Fruit fly (Drosophila melanogaster) whole organism, embryonic: ENCODE measurements around the gene CG10298.

Experiments used
- Blimp-1 ChIP-seq: fragments of 200-800 bp; sonication (Bioruptor generic); optimal IDR thresholded peaks from 3 replicates; lab custom pipeline; 2018; ENCODE audit warnings: missing biosample characterization, missing genetic modification characterization, mild to moderate bottlenecking, moderate library complexity, missing genetic modification reagents
- CG10543 ChIP-seq: fragments of 200-800 bp; sonication (Bioruptor generic); optimal IDR thresholded peaks from 3 replicates; lab custom pipeline; 2017; ENCODE audit warnings: missing biosample characterization, mild to moderate bottlenecking, missing genetic modification characterization, moderate library complexity
- CG11085 ChIP-seq: fragments of 200-800 bp; sonication (Bioruptor generic); IDR thresholded peaks from 2 replicates; pipeline ENCODE4 v1.3.6; 2022; ENCODE audit warnings: missing biosample characterization, missing genetic modification characterization
- CG11093 ChIP-seq: fragments of 200-800 bp; sonication (Bioruptor generic); IDR thresholded peaks from 3 replicates; pipeline ENCODE4 v1.3.6; 2022; ENCODE audit warnings: missing biosample characterization, missing genetic modification characterization
- CG11247 ChIP-seq: fragments of 200-800 bp; sonication (Bioruptor generic); IDR thresholded peaks from 2 replicates; pipeline ENCODE4 v1.3.6; 2022; ENCODE audit warnings: missing biosample characterization, missing genetic modification characterization
- CG12391 ChIP-seq: fragments of 200-800 bp; sonication (Bioruptor generic); optimal IDR thresholded peaks from 3 replicates; lab custom pipeline; 2018; ENCODE audit warnings: missing biosample characterization, mild to moderate bottlenecking, missing genetic modification characterization, moderate library complexity
- CG13424 ChIP-seq: fragments of 200-800 bp; sonication (Bioruptor generic); optimal IDR thresholded peaks from 2 replicates; lab custom pipeline; 2019; ENCODE audit warnings: missing biosample characterization, mild to moderate bottlenecking, missing genetic modification characterization, moderate library complexity
- CG14441 ChIP-seq: fragments of 200-800 bp; sonication (Bioruptor generic); IDR thresholded peaks from 2 replicates; pipeline ENCODE4 v1.3.6; 2022; ENCODE audit warnings: missing biosample characterization, missing genetic modification characterization
- CG16813 ChIP-seq: fragments of 200-800 bp; sonication (Bioruptor generic); IDR thresholded peaks from 3 replicates; pipeline ENCODE4 v1.3.6; 2022; ENCODE audit warnings: missing biosample characterization, missing genetic modification characterization; ENCODE audit not compliant: partially characterized antibody
- CG2199 ChIP-seq: fragments of 200-800 bp; sonication (Bioruptor generic); IDR thresholded peaks from 3 replicates; pipeline ENCODE4 v1.3.6; 2022; ENCODE audit warnings: missing biosample characterization, missing genetic modification characterization
- CG6765 ChIP-seq: fragments of 200-800 bp; sonication (Bioruptor generic); optimal IDR thresholded peaks from 3 replicates; lab custom pipeline; 2017; ENCODE audit warnings: missing biosample characterization, mild to moderate bottlenecking, missing genetic modification characterization
- CG8359 ChIP-seq: fragments of 200-800 bp; sonication (Bioruptor generic); optimal IDR thresholded peaks from 2 replicates; lab custom pipeline; 2017; ENCODE audit warnings: missing biosample characterization, mild to moderate bottlenecking, missing genetic modification characterization, borderline replicate concordance
- CG8478 ChIP-seq: fragments of >200 bp; optimal IDR thresholded peaks from 2 replicates; lab custom pipeline; 2018
- CG9817 ChIP-seq: fragments of 200-800 bp; sonication (Bioruptor generic); optimal IDR thresholded peaks from 2 replicates; lab custom pipeline; 2018; ENCODE audit warnings: missing biosample characterization, mild to moderate bottlenecking, missing genetic modification characterization, moderate library complexity
- CG9876 ChIP-seq: fragments of 200-800 bp; sonication (Bioruptor generic); optimal IDR thresholded peaks from 2 replicates; lab custom pipeline; 2016; ENCODE audit warnings: missing biosample characterization, missing genetic modification characterization
- Camta ChIP-seq: fragments of 200-800 bp; sonication (Bioruptor generic); optimal IDR thresholded peaks from 2 replicates; lab custom pipeline; 2016; ENCODE audit warnings: missing biosample characterization, missing genetic modification characterization
- Dll ChIP-seq: fragments of 200-800 bp; sonication (Bioruptor generic); IDR thresholded peaks from 4 replicates; pipeline ENCODE4 v1.3.6; 2022; ENCODE audit warnings: missing biosample characterization, missing genetic modification characterization; ENCODE audit not compliant: partially characterized antibody
- Fer3 ChIP-seq: fragments of 200-800 bp; sonication (Bioruptor generic); optimal IDR thresholded peaks from 2 replicates; lab custom pipeline; 2018; ENCODE audit warnings: missing biosample characterization, mild to moderate bottlenecking, missing genetic modification characterization, moderate library complexity
- Gsc ChIP-seq: fragments of 200-800 bp; sonication (Bioruptor generic); IDR thresholded peaks from 2 replicates; pipeline ENCODE4 v1.3.6; 2022; ENCODE audit warnings: missing biosample characterization, missing genetic modification characterization
- Hmr ChIP-seq: fragments of 200-800 bp; sonication (Bioruptor generic); optimal IDR thresholded peaks from 3 replicates; lab custom pipeline; 2017; ENCODE audit warnings: mild to moderate bottlenecking, missing biosample characterization, missing genetic modification reagents, missing genetic modification characterization
- Jarid2 ChIP-seq: fragments of 200-800 bp; sonication (Bioruptor generic); optimal IDR thresholded peaks from 3 replicates; lab custom pipeline; 2017; ENCODE audit warnings: mild to moderate bottlenecking, missing biosample characterization, missing genetic modification reagents, missing genetic modification characterization
- Lhr ChIP-seq: fragments of 200-800 bp; sonication (Bioruptor generic); optimal IDR thresholded peaks from 3 replicates; lab custom pipeline; 2017; ENCODE audit warnings: mild to moderate bottlenecking, missing biosample characterization, missing genetic modification reagents, missing genetic modification characterization
- Lim3 ChIP-seq: fragments of 200-800 bp; sonication (Bioruptor generic); IDR thresholded peaks from 2 replicates; pipeline ENCODE4 v1.3.6; 2022; ENCODE audit warnings: missing biosample characterization, missing genetic modification characterization
- Xbp1 ChIP-seq: fragments of 200-800 bp; sonication (Bioruptor generic); optimal IDR thresholded peaks from 3 replicates; lab custom pipeline; 2016; ENCODE audit warnings: missing biosample characterization, mild to moderate bottlenecking, missing genetic modification characterization
- al ChIP-seq: fragments of 200-800 bp; sonication (Bioruptor generic); IDR thresholded peaks from 2 replicates; pipeline ENCODE4 v1.3.6; 2022; ENCODE audit warnings: missing biosample characterization, missing genetic modification characterization
- bowl ChIP-seq: fragments of 200-800 bp; sonication (Bioruptor generic); IDR thresholded peaks from 2 replicates; pipeline ENCODE4 v1.3.6; 2022; ENCODE audit warnings: missing biosample characterization, missing genetic modification characterization
- caup ChIP-seq: fragments of 200-800 bp; sonication (Bioruptor generic); optimal IDR thresholded peaks from 3 replicates; lab custom pipeline; 2017; ENCODE audit warnings: missing biosample characterization, mild to moderate bottlenecking, missing genetic modification characterization, moderate library complexity; ENCODE audit not compliant: severe bottlenecking
- ci ChIP-seq: fragments of 200-800 bp; sonication (Bioruptor generic); IDR thresholded peaks from 3 replicates; pipeline ENCODE4 v1.3.6; 2022; ENCODE audit warnings: missing biosample characterization, missing genetic modification characterization
- croc ChIP-seq: fragments of 200-800 bp; sonication (Bioruptor generic); conservative IDR thresholded peaks from 3 replicates; pipeline ENCODE4 v1.3.6; 2022; ENCODE audit warnings: missing biosample characterization, missing genetic modification characterization
- crp ChIP-seq, 2 experiments: fragments of 200-800 bp; sonication (Bioruptor generic); optimal IDR thresholded peaks; 2 replicates in 1 of 2; 3 replicates in 1 of 2; lab custom pipeline; 2017; ENCODE audit warnings: missing biosample characterization in 2 of 2, missing genetic modification characterization in 2 of 2, mild to moderate bottlenecking in 1 of 2, moderate library complexity in 1 of 2
- cwo ChIP-seq: fragments of 200-800 bp; sonication (Bioruptor generic); optimal IDR thresholded peaks from 3 replicates; lab custom pipeline; 2017; ENCODE audit warnings: missing biosample characterization, missing genetic modification characterization, mild to moderate bottlenecking, moderate library complexity, missing genetic modification reagents
- eyg ChIP-seq: fragments of 200-800 bp; sonication (Bioruptor generic); optimal IDR thresholded peaks from 3 replicates; lab custom pipeline; 2016; ENCODE audit warnings: missing biosample characterization, missing genetic modification characterization
- fd102C ChIP-seq: fragments of 200-800 bp; sonication (Bioruptor generic); optimal IDR thresholded peaks from 2 replicates; lab custom pipeline; 2018; ENCODE audit warnings: missing biosample characterization, mild to moderate bottlenecking, missing genetic modification characterization, moderate library complexity
- fd96Cb ChIP-seq: fragments of 200-800 bp; sonication (Bioruptor generic); optimal IDR thresholded peaks from 2 replicates; lab custom pipeline; 2018; ENCODE audit warnings: missing biosample characterization, mild to moderate bottlenecking, missing genetic modification characterization, moderate library complexity
- insv ChIP-seq, 2 experiments: fragments of 200-800 bp; sonication (Bioruptor generic); optimal IDR thresholded peaks; 3 replicates each; lab custom pipeline; 2016 to 2018; ENCODE audit warnings: missing biosample characterization in 2 of 2, missing genetic modification characterization in 2 of 2
- ken ChIP-seq: fragments of 200-800 bp; sonication (Bioruptor generic); IDR thresholded peaks from 3 replicates; pipeline ENCODE4 v1.3.6; 2022; ENCODE audit warnings: missing biosample characterization, missing genetic modification characterization
- kni ChIP-seq: fragments of 200-800 bp; sonication (Bioruptor generic); optimal IDR thresholded peaks from 3 replicates; lab custom pipeline; 2017; ENCODE audit warnings: mild to moderate bottlenecking, missing biosample characterization, missing genetic modification reagents, missing genetic modification characterization
- pum ChIP-seq: fragments of 200-800 bp; sonication (Bioruptor generic); optimal IDR thresholded peaks from 2 replicates; lab custom pipeline; 2016; ENCODE audit warnings: missing biosample characterization, missing genetic modification characterization
- scrt ChIP-seq: fragments of 200-800 bp; sonication (Bioruptor generic); optimal IDR thresholded peaks from 2 replicates; lab custom pipeline; 2018; ENCODE audit warnings: missing biosample characterization, mild to moderate bottlenecking, missing genetic modification characterization, moderate library complexity
- slou ChIP-seq: fragments of 200-800 bp; sonication (Bioruptor generic); optimal IDR thresholded peaks from 3 replicates; lab custom pipeline; 2016; ENCODE audit warnings: missing biosample characterization, missing genetic modification characterization
- so ChIP-seq: fragments of 200-800 bp; sonication (Bioruptor generic); IDR thresholded peaks from 3 replicates; pipeline ENCODE4 v1.3.6; 2022; ENCODE audit warnings: missing biosample characterization, missing genetic modification characterization
- tgo ChIP-seq: fragments of 200-800 bp; sonication (Bioruptor generic); IDR thresholded peaks from 3 replicates; pipeline ENCODE4 v1.3.6; 2022; ENCODE audit warnings: missing biosample characterization, missing genetic modification characterization
- tio ChIP-seq: fragments of 200-800 bp; sonication (Bioruptor generic); optimal IDR thresholded peaks from 2 replicates; lab custom pipeline; 2017; ENCODE audit warnings: missing biosample characterization, missing genetic modification characterization, inconsistent platforms
- tll ChIP-seq, 2 experiments: fragments of 200-800 bp in 1 of 2; fragments of >200 bp in 1 of 2; sonication (Bioruptor generic) in 1 of 2; optimal IDR thresholded peaks; 2 replicates each; lab custom pipeline; 2017 to 2019; ENCODE audit warnings: missing biosample characterization in 2 of 2, missing genetic modification characterization in 2 of 2, mild to moderate bottlenecking in 1 of 2, moderate library complexity in 1 of 2
- trem ChIP-seq: fragments of 200-800 bp; optimal IDR thresholded peaks from 3 replicates; lab custom pipeline; 2019; ENCODE audit warnings: missing biosample characterization, mild to moderate bottlenecking, missing genetic modification characterization, moderate library complexity
- vfl ChIP-seq: fragments of 200-800 bp; sonication (Bioruptor generic); optimal IDR thresholded peaks from 2 replicates; lab custom pipeline; 2016; ENCODE audit warnings: missing biosample characterization, missing genetic modification characterization
- vvl ChIP-seq: fragments of 200-800 bp; sonication (Bioruptor generic); IDR thresholded peaks from 2 replicates; pipeline ENCODE4 v1.3.6; 2022; ENCODE audit warnings: missing biosample characterization, missing genetic modification characterization

Gene CG10298

DNA sequence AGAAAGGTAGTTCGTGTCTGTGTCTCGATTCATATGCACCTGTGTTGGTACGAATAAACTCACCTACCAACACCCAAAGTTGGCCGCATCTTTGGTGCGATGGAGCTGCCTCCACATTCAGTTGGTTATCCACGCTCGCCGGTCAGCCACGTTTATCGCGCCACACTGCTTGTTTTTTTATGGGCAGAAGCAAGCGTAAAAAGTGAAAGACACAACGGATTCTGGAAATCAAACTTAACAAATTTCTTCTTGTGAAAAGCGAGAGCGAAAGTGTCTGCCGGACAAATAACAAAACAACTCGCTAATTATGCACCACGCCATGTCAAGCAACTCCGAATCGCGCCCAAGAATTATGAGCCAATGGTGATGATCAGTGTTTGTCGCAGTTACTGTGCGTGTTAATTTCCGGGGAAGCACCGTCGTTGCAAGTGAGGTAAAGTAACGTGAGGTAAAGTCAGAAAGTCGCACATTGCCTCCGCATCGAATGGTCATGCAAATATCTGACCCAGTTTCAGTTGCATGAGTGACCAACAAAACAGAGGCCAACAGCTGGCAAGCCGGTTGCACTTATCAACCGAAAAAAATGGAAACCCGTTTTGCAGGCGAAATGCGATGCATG is 31.1 kb upstream of the CG10298 start, which contains the start of gene Osi17:
Gene Osi17, plus strand, starts transcription at position 132 of the 619 bp plus-strand sequence.
- TF ChIP-seq Jarid2 (GFP tag; lab: Kevin White, UChicago) (peak; percentile 22), Blimp-1 (GFP tag; lab: Kevin White, UChicago) (peak; percentile 99), CG11093 (GFP tag; lab: Robert Waterston, UW) (0 out of 3 replicates have a peak, but pooled peaks have one; percentile 11), ken (GFP tag; lab: Robert Waterston, UW) (0 out of 3 replicates have a peak, but pooled peaks have one; percentile 26), croc (GFP tag; lab: Robert Waterston, UW) (no peak), CG12391 (tag; lab: Kevin White, UChicago) (no peak), CG2199 (0 out of 3 replicates have a peak, but pooled peaks have one; percentile 61), insv (GFP tag; optimal IDR thresholded peaks at IDR 0.05; lab: Kevin White, UChicago) (no peak), bowl (GFP tag; lab: Robert Waterston, UW) (no peak), eyg (GFP tag; lab: Kevin White, UChicago) (no peak), tio (GFP tag; lab: Kevin White, UChicago) (no peak)

DNA sequence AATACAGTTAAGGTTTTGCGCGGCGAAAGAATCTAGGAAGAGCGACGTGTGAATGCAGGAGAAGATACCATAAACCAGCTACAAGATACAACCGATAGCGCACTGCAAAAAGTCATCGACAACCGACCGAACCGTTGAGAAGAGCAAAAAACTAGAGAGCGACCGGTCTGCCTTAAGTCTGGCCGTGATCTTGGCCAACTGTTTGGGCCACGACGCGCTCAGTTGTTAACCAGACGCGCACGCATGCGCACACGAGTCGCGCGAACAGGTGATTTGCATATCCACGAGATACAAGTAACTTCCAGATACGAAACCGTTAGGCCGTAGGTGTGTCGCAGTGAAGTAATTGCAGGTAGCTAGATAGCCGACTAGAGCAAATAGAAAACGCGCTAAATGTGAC is 27.7 kb upstream of the CG10298 start:
- TF ChIP-seq al (GFP tag; lab: Robert Waterston, UW): no peak
- TF ChIP-seq Camta (GFP tag; lab: Kevin White, UChicago): no peak
- no peak for TF ChIP-seq tgo
- TF ChIP-seq CG8359 (GFP tag; lab: Kevin White, UChicago): no peak
- TF ChIP-seq CG6765 (GFP tag; lab: Kevin White, UChicago): no peak
- no peak for TF ChIP-seq trem
- no peak for TF ChIP-seq CG14441 (GFP tag; lab: Robert Waterston, UW)
- no peak for TF ChIP-seq CG11247 (GFP tag; lab: Robert Waterston, UW)
- no peak for TF ChIP-seq CG13424 (tag; lab: Kevin White, UChicago)
- TF ChIP-seq ci: peak; percentile 52; the same call in 2 of the 3 replicates
- TF ChIP-seq Lhr (GFP tag; lab: Kevin White, UChicago): no peak
- no peak for TF ChIP-seq CG11085 (GFP tag; lab: Robert Waterston, UW)
- TF ChIP-seq CG10543 (GFP tag; lab: Kevin White, UChicago): no peak
- no peak for TF ChIP-seq caup (GFP tag; lab: Kevin White, UChicago)
- no peak for TF ChIP-seq bowl (GFP tag; lab: Robert Waterston, UW)
- TF ChIP-seq vvl (GFP tag; lab: Robert Waterston, UW): peak; percentile 68
- TF ChIP-seq Fer3 (tag; lab: Kevin White, UChicago): no peak
- TF ChIP-seq fd96Cb (tag; lab: Kevin White, UChicago): no peak
- TF ChIP-seq Lim3 (GFP tag; lab: Robert Waterston, UW): no peak
- TF ChIP-seq crp (GFP tag; optimal IDR thresholded peaks at IDR 0.05; lab: Kevin White, UChicago): no peak
- no peak for TF ChIP-seq CG9817
- no peak for TF ChIP-seq slou
- no peak for TF ChIP-seq Xbp1 (GFP tag; lab: Kevin White, UChicago)
- no peak for TF ChIP-seq Hmr (GFP tag; lab: Kevin White, UChicago)
- TF ChIP-seq pum (GFP tag; lab: Kevin White, UChicago): no peak
- TF ChIP-seq CG9876 (GFP tag; lab: Kevin White, UChicago): no peak
- TF ChIP-seq CG16813 (GFP tag; lab: Robert Waterston, UW): no peak
- peak in 1 of 2 experiments; percentile 22 for TF ChIP-seq tll (GFP tag; optimal IDR thresholded peaks at IDR 0.05; lab: Kevin White, UChicago)
- TF ChIP-seq Blimp-1 (GFP tag; lab: Kevin White, UChicago): peak; percentile 42
- no peak for TF ChIP-seq so (GFP tag; lab: Robert Waterston, UW)
- no peak for TF ChIP-seq vfl
- TF ChIP-seq Dll (GFP tag; lab: Robert Waterston, UW): no peak
- TF ChIP-seq scrt (GFP tag; lab: Kevin White, UChicago): no peak
- TF ChIP-seq cwo: peak; percentile 8
- TF ChIP-seq kni: peak; percentile 5
- TF ChIP-seq CG8478 (lab: Kevin White, UChicago): no peak
- no peak for TF ChIP-seq Gsc (GFP tag; lab: Robert Waterston, UW)
- TF ChIP-seq fd102C: no peak
